Worm (Caenorhabditis elegans): ENCODE data around the gene tag-51.

tag-51 gene

ce11 chrIII:853414-853813 is 607 bp upstream of the tag-51 start:
- TF ChIP-seq ztf-6 (GFP tag; IDR thresholded peaks at IDR 0.05) (no peak), aptf-2 (GFP tag; conservative IDR thresholded peaks at IDR 0.05) (no peak), zfh-2 (GFP tag; conservative IDR thresholded peaks at IDR 0.05) (peak; percentile 91), ztf-28 (GFP tag; IDR thresholded peaks at IDR 0.05) (no peak), snpc-3.4 (tag; optimal IDR thresholded peaks at IDR 0.05) (no peak), F23B12.7 (tag; optimal IDR thresholded peaks at IDR 0.05; ENCODE audit: insufficient read depth) (no peak), ceh-91 (GFP tag; IDR thresholded peaks at IDR 0.05) (no peak), sdz-38 (tag; optimal IDR thresholded peaks at IDR 0.05) (no peak), Y95B8A.8 (GFP tag; IDR thresholded peaks at IDR 0.05) (no peak), bed-2 (GFP tag; IDR thresholded peaks at IDR 0.05) (no peak), madf-3 (GFP tag; IDR thresholded peaks at IDR 0.05) (no peak), B0336.3 (GFP tag; IDR thresholded peaks at IDR 0.05) (no peak), chd-7 (tag; optimal IDR thresholded peaks at IDR 0.05) (no peak), B0035.1 (tag; optimal IDR thresholded peaks at IDR 0.05) (no peak), egrh-3 (GFP tag; IDR thresholded peaks at IDR 0.05) (peak; percentile 73; the same call in 1 of the 2 replicates)

ce11 chrIII:856260-856659 is 2.2 kb downstream of the tag-51 start, which contains the start of gene K02F3.12:
TSS of gene K02F3.12 (plus strand) at chrIII:856560.
- no peak for TF ChIP-seq lin-54 (GFP tag; optimal IDR thresholded peaks at IDR 0.05)
- no peak for TF ChIP-seq snpc-3.4 (tag; optimal IDR thresholded peaks at IDR 0.05)
- no peak for TF ChIP-seq pha-4 (tag; optimal IDR thresholded peaks at IDR 0.05)
- no peak for TF ChIP-seq F10E7.11 (tag; optimal IDR thresholded peaks at IDR 0.05)
- no peak for TF ChIP-seq ZK185.1 (tag; optimal IDR thresholded peaks at IDR 0.05; ENCODE audit: poor library complexity, severe bottlenecking)
- TF ChIP-seq chd-7 (tag; optimal IDR thresholded peaks at IDR 0.05): no peak
- TF ChIP-seq lin-40 (tag; optimal IDR thresholded peaks at IDR 0.05): no peak
- TF ChIP-seq let-607 (tag; optimal IDR thresholded peaks at IDR 0.05): no peak
- TF ChIP-seq nfya-1 (tag; optimal IDR thresholded peaks at IDR 0.05; ENCODE audit: borderline replicate concordance, insufficient read depth): no peak
- no peak for TF ChIP-seq hlh-12 (tag; optimal IDR thresholded peaks at IDR 0.05)
- no peak for TF ChIP-seq athp-1 (tag; optimal IDR thresholded peaks at IDR 0.05)

DNA sequence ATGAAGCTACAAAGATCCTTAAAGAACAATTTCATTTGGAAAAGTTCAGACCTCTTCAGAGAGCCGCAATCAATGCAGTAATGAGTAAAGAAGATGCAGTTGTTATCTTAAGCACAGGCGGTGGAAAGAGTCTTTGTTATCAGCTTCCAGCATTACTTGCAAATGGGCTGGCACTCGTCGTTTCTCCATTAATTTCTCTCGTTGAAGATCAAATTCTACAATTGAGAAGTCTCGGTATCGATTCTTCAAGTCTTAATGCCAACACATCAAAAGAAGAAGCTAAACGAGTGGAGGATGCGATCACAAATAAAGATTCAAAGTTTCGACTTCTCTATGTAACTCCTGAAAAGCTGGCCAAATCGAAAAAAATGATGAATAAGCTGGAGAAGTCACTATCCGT is 2.9 kb downstream of the tag-51 start:
- no peak for TF ChIP-seq aptf-3 (GFP tag; IDR thresholded peaks at IDR 0.05)
- TF ChIP-seq unc-62 (GFP tag; optimal IDR thresholded peaks at IDR 0.05): no peak
- no peak for TF ChIP-seq Y53F4B.3 (GFP tag; IDR thresholded peaks at IDR 0.05)
- no peak for TF ChIP-seq nhr-90 (tag; optimal IDR thresholded peaks at IDR 0.05)
- TF ChIP-seq bed-1 (GFP tag; IDR thresholded peaks at IDR 0.05): no peak
- no peak for TF ChIP-seq Y53G8AR.9 (GFP tag; conservative IDR thresholded peaks at IDR 0.05)

ce11 chrIII:859898-860297 is 5.9 kb downstream of the tag-51 start, which contains the start of gene exos-4.2:
TSS of gene exos-4.2 (plus strand) at chrIII:860198.
- TF ChIP-seq mcd-1 (GFP tag; IDR thresholded peaks at IDR 0.05): no peak
- no peak for TF ChIP-seq F10E7.11 (tag; optimal IDR thresholded peaks at IDR 0.05)
- TF ChIP-seq Y95B8A.8 (GFP tag; IDR thresholded peaks at IDR 0.05): no peak
- no peak for TF ChIP-seq ceh-100 (GFP tag; IDR thresholded peaks at IDR 0.05)
- no peak for TF ChIP-seq nhr-27 (tag; optimal IDR thresholded peaks at IDR 0.05)
- no peak for TF ChIP-seq F57A8.1 (GFP tag; optimal IDR thresholded peaks at IDR 0.05)

All from whole organism, young adult.